Fruit fly (Drosophila melanogaster) S2 (cell line): Measurements from ENCODE around the gene Npc2f.

Source experiments
- CG8478 ChIP-seq: fragments of >200 bp; optimal IDR thresholded peaks from 2 replicates; lab custom pipeline; 2018
- CTCF ChIP-seq, 2 experiments: fragments of >200 bp; optimal IDR thresholded peaks; 2 replicates each; lab custom pipeline; 2018

DNA sequence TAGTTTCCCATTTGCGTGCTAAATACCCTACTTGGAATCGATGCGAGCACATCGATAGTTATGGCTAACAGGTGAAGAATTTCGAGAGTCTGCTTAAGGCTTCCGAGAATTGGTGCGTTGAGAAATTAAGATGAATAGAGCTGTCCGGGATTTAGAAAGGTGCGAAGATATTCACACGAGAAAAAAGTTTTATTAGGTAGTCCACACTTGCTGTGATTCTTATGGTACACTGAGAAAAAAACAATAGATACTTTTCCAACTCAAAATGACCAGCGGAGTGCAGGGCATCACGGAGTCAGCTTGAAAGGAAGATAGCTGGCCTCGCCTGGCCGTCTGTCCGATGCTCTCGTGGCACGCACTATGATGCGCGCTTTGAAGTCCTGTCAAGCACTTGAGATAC, 6.8 kb downstream of the Npc2f start:
- TF ChIP-seq CG8478 (lab: Kevin White, UChicago): no peak
- no peak for TF ChIP-seq CTCF (optimal IDR thresholded peaks at IDR 0.05; lab: Kevin White, UChicago)
